Worm (Caenorhabditis elegans) whole organism, young adult: Measurements from ENCODE around the gene prx-19.

ENCODE experiments used
- D2030.7 ChIP-seq: fragments of 200-800 bp; sonication (Bioruptor generic); IDR thresholded peaks from 2 replicates; pipeline ENCODE4 v1.3.6; 2022; ENCODE audit warnings: missing genetic modification reagents, missing genetic modification characterization, missing compliant biosample characterization
- F10E7.11 ChIP-seq: sonication (generic microtip); optimal IDR thresholded peaks from 2 replicates; lab custom pipeline; 2017; ENCODE audit warnings: mild to moderate bottlenecking, missing genetic modification characterization, moderate library complexity, missing compliant biosample characterization
- F33H1.4 ChIP-seq: fragments of 200-800 bp; sonication (Bioruptor generic); IDR thresholded peaks from 2 replicates; pipeline ENCODE4 v1.3.6; 2022; ENCODE audit warnings: missing genetic modification reagents, missing genetic modification characterization, missing compliant biosample characterization
- F37B4.10 ChIP-seq: fragments of 200-800 bp; sonication (Bioruptor generic); IDR thresholded peaks from 2 replicates; pipeline ENCODE4 v1.3.6; 2022; ENCODE audit warnings: missing genetic modification characterization, missing compliant biosample characterization
- F49E8.2 ChIP-seq: sonication (generic microtip); optimal IDR thresholded peaks from 3 replicates; lab custom pipeline; 2017; ENCODE audit warnings: missing genetic modification characterization, mild to moderate bottlenecking, missing compliant biosample characterization, antibody characterized with exemption, moderate library complexity; ENCODE audit not compliant: insufficient read depth
- T26A5.8 ChIP-seq: sonication (generic microtip); optimal IDR thresholded peaks from 2 replicates; lab custom pipeline; 2016; ENCODE audit warnings: missing genetic modification characterization, missing compliant biosample characterization
- Y53G8AR.9 ChIP-seq: fragments of 200-800 bp; sonication (Bioruptor generic); conservative IDR thresholded peaks from 2 replicates; pipeline ENCODE4 v1.3.6; 2022; ENCODE audit warnings: missing genetic modification reagents, missing genetic modification characterization, missing compliant biosample characterization
- Y95B8A.8 ChIP-seq: fragments of 200-800 bp; sonication (Bioruptor generic); IDR thresholded peaks from 2 replicates; pipeline ENCODE4 v1.3.6; 2022; ENCODE audit warnings: missing genetic modification reagents, missing genetic modification characterization, missing compliant biosample characterization
- athp-1 ChIP-seq: sonication (generic microtip); optimal IDR thresholded peaks from 2 replicates; lab custom pipeline; 2017; ENCODE audit warnings: mild to moderate bottlenecking, missing genetic modification characterization, missing compliant biosample characterization
- ceh-91 ChIP-seq: fragments of 200-800 bp; sonication (Bioruptor generic); IDR thresholded peaks from 2 replicates; pipeline ENCODE4 v1.3.6; 2022; ENCODE audit warnings: missing genetic modification reagents, missing genetic modification characterization, missing compliant biosample characterization
- egrh-3 ChIP-seq: fragments of 200-800 bp; sonication (Bioruptor generic); IDR thresholded peaks from 2 replicates; pipeline ENCODE4 v1.3.6; 2022; ENCODE audit warnings: missing genetic modification reagents, missing genetic modification characterization, missing compliant biosample characterization
- hrde-1 ChIP-seq: sonication (generic microtip); optimal IDR thresholded peaks from 2 replicates; lab custom pipeline; 2016; ENCODE audit warnings: missing genetic modification characterization, mild to moderate bottlenecking, missing compliant biosample characterization, moderate library complexity, missing genotype, missing genetic modification reagents, borderline replicate concordance
- lag-1 ChIP-seq: fragments of 200-800 bp; sonication (Bioruptor generic); IDR thresholded peaks from 2 replicates; pipeline ENCODE4 v1.3.6; 2022; ENCODE audit warnings: missing genetic modification reagents, missing genetic modification characterization, missing compliant biosample characterization
- lin-35 ChIP-seq, 3 experiments: fragments of 150-350 bp in 2 of 3; sonication (generic microtip) in 1 of 3; optimal IDR thresholded peaks; 2 replicates each; lab custom pipeline; 2014 to 2018; ENCODE audit warnings: missing biosample characterization in 3 of 3, missing genetic modification characterization in 3 of 3, missing genetic modification reagents in 3 of 3
- lin-54 ChIP-seq: fragments of 200-800 bp; sonication (Bioruptor generic); optimal IDR thresholded peaks from 2 replicates; lab custom pipeline; 2018; ENCODE audit warnings: mild to moderate bottlenecking, missing genetic modification characterization, missing compliant biosample characterization
- lsl-1 ChIP-seq: fragments of 200-800 bp; sonication (Bioruptor generic); optimal IDR thresholded peaks from 2 replicates; lab custom pipeline; 2018; ENCODE audit warnings: mild to moderate bottlenecking, missing genetic modification characterization, moderate library complexity, missing compliant biosample characterization
- madf-6 ChIP-seq: fragments of 200-800 bp; sonication (Bioruptor generic); IDR thresholded peaks from 2 replicates; pipeline ENCODE4 v1.3.6; 2022; ENCODE audit warnings: missing genetic modification reagents, missing genetic modification characterization, missing compliant biosample characterization
- madf-8 ChIP-seq: fragments of 200-800 bp; sonication (Bioruptor generic); conservative IDR thresholded peaks from 2 replicates; pipeline ENCODE4 v1.3.6; 2022; ENCODE audit warnings: missing genetic modification reagents, missing genetic modification characterization, missing compliant biosample characterization
- nhr-80 ChIP-seq: sonication (generic microtip); optimal IDR thresholded peaks from 2 replicates; lab custom pipeline; 2016; ENCODE audit warnings: missing genetic modification characterization, missing compliant biosample characterization
- snpc-1.3 ChIP-seq: sonication (generic microtip); optimal IDR thresholded peaks from 2 replicates; lab custom pipeline; 2017; ENCODE audit warnings: missing genetic modification characterization, mild to moderate bottlenecking, missing compliant biosample characterization, antibody characterized with exemption, moderate library complexity, missing genotype, missing genetic modification reagents; ENCODE audit not compliant: insufficient read depth
- tbp1 ChIP-seq: fragments of 200-800 bp; sonication (Bioruptor generic); optimal IDR thresholded peaks from 2 replicates; lab custom pipeline; 2018; ENCODE audit warnings: mild to moderate bottlenecking, missing genetic modification characterization, missing compliant biosample characterization
- xnd-1 ChIP-seq: sonication (generic microtip); optimal IDR thresholded peaks from 2 replicates; lab custom pipeline; 2016; ENCODE audit warnings: missing genotype, missing genetic modification reagents, missing genetic modification characterization, missing compliant biosample characterization

prx-19 gene

ce11 chrIII:8765030-8765429, 44.1 kb downstream of the prx-19 start (continued):
- no peak for TF ChIP-seq athp-1 (tag; lab: Kevin White, UChicago)
- TF ChIP-seq, all 124 proteins: peak for 0

ce11 chrIII:8763111-8763510, 46.0 kb downstream of the prx-19 start:
- TF ChIP-seq lag-1 (GFP tag; lab: Robert Waterston, UW) (no peak), lin-54 (GFP tag; lab: Kevin White, UChicago) (peak; percentile 51), snpc-1.3 (tag; lab: Kevin White, UChicago) (peak; percentile 51), egrh-3 (no peak), F33H1.4 (GFP tag; lab: Robert Waterston, UW) (peak; percentile 84), hrde-1 (tag; lab: Kevin White, UChicago) (no peak), madf-6 (GFP tag; lab: Robert Waterston, UW) (peak; percentile 80), lsl-1 (GFP tag; lab: Kevin White, UChicago) (peak; percentile 89), madf-8 (GFP tag; lab: Robert Waterston, UW) (0 out of 2 replicates have a peak, but pooled peaks have one; percentile 31), ceh-91 (GFP tag; lab: Robert Waterston, UW) (peak; percentile 36; the same call in 1 of the 2 replicates), T26A5.8 (tag; lab: Kevin White, UChicago) (no peak), tbp1 (GFP tag; lab: Kevin White, UChicago) (peak; percentile 17), xnd-1 (tag; lab: Kevin White, UChicago) (peak; percentile 70), F49E8.2 (tag; lab: Kevin White, UChicago) (peak; percentile 3), F37B4.10 (GFP tag; lab: Robert Waterston, UW) (no peak), D2030.7 (GFP tag; lab: Robert Waterston, UW) (peak; percentile 23; the same call in 1 of the 2 replicates)

ce11 chrIII:8762016-8762415, 47.1 kb downstream of the prx-19 start:
- peak; percentile 16 for TF ChIP-seq nhr-80 (tag; lab: Kevin White, UChicago)
- no peak for TF ChIP-seq F10E7.11 (tag; lab: Kevin White, UChicago)
- TF ChIP-seq Y53G8AR.9 (GFP tag; lab: Robert Waterston, UW) = 0 out of 2 replicates have a peak, but pooled peaks have one; percentile 15

ce11 chrIII:8761040-8761654, 47.9 kb downstream of the prx-19 start, which contains the start of gene aak-1:
Gene aak-1 (minus strand): TSS chrIII:8761090.
- TF ChIP-seq lin-35 (GFP tag; optimal IDR thresholded peaks at IDR 0.05; lab: Kevin White, UChicago) (no peak), Y95B8A.8 (GFP tag; lab: Robert Waterston, UW) (no peak)
- TF ChIP-seq, all 124 proteins: peak for 0
